Fruit fly (Drosophila melanogaster) whole organism: ENCODE data around the gene eIF2beta.

Experiments used
- CG8478 ChIP-seq: fragments of >200 bp; optimal IDR thresholded peaks from 2 replicates; lab custom pipeline; 2018; ENCODE audit warnings: inconsistent platforms
- Dll ChIP-seq: fragments of >200 bp; optimal IDR thresholded peaks from 2 replicates; lab custom pipeline; 2017
- EcR ChIP-seq, 2 experiments: fragments of >200 bp; optimal IDR thresholded peaks; 2 replicates each; lab custom pipeline; 2017; ENCODE audit warnings: missing biosample characterization in 2 of 2, missing genetic modification characterization in 2 of 2, missing genetic modification reagents in 2 of 2
- pan ChIP-seq: fragments of >200 bp; optimal IDR thresholded peaks from 2 replicates; lab custom pipeline; 2017
- psq ChIP-seq: fragments of >200 bp; optimal IDR thresholded peaks from 2 replicates; lab custom pipeline; 2017
- usp ChIP-seq: fragments of >200 bp; optimal IDR thresholded peaks from 2 replicates; lab custom pipeline; 2017; ENCODE audit warnings: missing biosample characterization, missing genetic modification characterization, mixed read lengths

eIF2beta gene

DNA sequence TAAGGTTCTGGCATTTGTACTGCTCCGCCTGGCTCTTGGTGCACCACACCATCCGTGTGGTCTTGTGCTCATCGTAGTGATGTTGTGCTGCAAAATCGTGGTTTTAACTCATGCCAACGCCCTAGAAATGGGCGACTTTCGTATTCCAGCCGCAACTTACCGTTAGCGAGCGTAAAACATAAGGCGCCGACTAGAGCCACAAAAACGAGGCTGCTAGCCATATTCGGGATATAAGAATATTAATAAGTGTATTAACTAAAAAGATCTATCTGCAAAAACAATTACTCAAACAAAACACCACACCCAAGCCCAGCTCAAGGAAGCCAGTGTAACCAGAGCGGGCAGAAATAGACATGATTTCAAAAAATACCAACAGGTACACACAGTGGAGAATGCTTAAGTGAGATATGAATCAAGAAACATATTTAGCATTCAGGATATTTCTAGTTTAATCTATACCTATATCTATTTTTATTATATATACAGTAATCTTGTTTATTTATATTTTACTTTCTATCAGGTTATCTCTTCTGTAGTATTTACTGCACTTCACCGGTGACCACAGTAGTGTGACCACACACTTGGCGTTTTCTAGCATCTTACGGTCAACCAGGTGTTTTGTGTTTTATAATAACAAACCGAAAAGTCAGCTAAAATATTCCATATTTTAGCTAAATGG is 7.0 kb upstream of the eIF2beta start, which contains the start of the genes Tsf2 and CG34242:
Tsf2 (minus strand) TSS at position 333 of the 679 bp plus-strand sequence.
CG34242 (plus strand) TSS at position 605 of the 679 bp plus-strand sequence.
- TF ChIP-seq pan (lab: Kevin White, UChicago) (no peak), EcR (GFP tag; optimal IDR thresholded peaks at IDR 0.05; lab: Kevin White, UChicago) (no peak), usp (GFP tag; lab: Kevin White, UChicago) (no peak), Dll (lab: Kevin White, UChicago) (no peak), CG8478 (lab: Kevin White, UChicago) (no peak), psq (lab: Kevin White, UChicago) (no peak)

DNA sequence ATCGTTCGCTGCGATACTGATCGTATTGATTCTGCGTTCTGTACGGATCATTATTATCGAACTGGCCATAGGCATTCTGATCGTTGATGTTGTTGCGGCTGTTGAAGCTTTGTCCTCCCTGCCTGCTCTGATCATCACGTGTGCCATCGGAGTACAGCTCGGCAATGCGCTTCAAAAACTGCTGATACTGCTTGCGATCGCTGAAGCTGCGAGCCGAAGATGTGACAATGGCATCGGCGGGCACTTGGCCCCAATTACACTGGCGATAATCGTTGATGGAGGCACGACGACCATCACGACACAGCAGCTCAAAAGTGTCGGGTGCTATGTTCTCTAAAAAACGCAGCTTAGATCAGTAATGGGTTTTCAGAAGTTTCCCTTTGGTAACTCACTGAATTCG is 5.7 kb upstream of the eIF2beta start:
- no peak for TF ChIP-seq pan (lab: Kevin White, UChicago)
- no peak for TF ChIP-seq psq (lab: Kevin White, UChicago)
- TF ChIP-seq Dll (lab: Kevin White, UChicago): no peak
- no peak for TF ChIP-seq usp (GFP tag; lab: Kevin White, UChicago)
- no peak for TF ChIP-seq CG8478 (lab: Kevin White, UChicago)
- TF ChIP-seq EcR (GFP tag; optimal IDR thresholded peaks at IDR 0.05; lab: Kevin White, UChicago): no peak

DNA sequence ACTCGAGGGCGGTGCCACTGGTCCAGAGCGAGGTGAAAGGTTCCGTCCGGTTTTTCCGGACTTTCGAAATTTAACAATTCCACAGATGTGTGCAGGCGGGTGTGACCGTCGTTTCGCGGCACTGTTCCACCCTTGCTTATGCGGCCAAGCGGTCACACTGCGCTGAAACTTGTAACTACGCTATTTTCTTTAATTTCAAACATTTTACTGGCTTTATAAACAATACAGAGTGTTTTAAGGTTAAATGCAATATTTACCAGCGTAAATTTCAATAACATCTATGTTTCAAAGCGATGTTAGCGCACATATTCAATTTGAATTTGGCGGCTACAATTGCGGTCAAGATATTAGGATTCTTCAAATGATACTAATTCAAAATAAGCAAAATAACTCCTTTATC is 3.5 kb upstream of the eIF2beta start, which contains the start of gene nst:
nst (minus strand) TSS at position 128 of the 400 bp plus-strand sequence.
- TF ChIP-seq psq (lab: Kevin White, UChicago) (no peak), pan (lab: Kevin White, UChicago) (no peak), usp (GFP tag; lab: Kevin White, UChicago) (no peak), Dll (lab: Kevin White, UChicago) (no peak), CG8478 (lab: Kevin White, UChicago) (no peak), EcR (GFP tag; optimal IDR thresholded peaks at IDR 0.05; lab: Kevin White, UChicago) (no peak)

DNA sequence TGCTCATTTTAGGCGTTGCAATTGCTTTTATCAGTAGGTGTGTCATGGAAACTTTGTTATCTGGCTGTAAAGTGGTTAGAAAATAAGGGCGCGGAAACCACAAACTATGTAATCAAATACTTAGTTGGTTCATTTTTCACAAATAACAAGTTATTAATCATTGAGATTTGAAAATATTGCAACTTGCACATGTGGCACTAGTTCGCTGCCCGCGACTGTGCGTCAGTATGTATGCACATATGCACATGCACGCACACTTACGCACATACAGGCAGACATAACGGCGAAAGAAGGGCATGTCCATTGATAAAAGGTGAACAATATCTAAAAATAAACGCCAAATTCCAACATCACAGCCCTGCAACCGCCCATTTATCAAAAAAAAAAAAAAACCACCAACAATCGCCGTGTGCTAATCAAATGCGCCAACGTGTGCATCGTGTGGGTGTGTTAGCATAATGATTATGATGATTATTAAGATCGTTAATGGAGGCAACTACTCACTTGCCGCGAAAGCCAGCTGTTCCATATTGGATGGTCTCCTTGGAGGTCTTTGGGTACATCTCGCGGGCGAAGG is 3.0 kb upstream of the eIF2beta start:
- TF ChIP-seq pan (lab: Kevin White, UChicago): no peak
- TF ChIP-seq usp (GFP tag; lab: Kevin White, UChicago): no peak
- no peak for TF ChIP-seq psq (lab: Kevin White, UChicago)
- TF ChIP-seq CG8478 (lab: Kevin White, UChicago): no peak
- TF ChIP-seq Dll (lab: Kevin White, UChicago): no peak
- TF ChIP-seq EcR (GFP tag; optimal IDR thresholded peaks at IDR 0.05; lab: Kevin White, UChicago): no peak

DNA sequence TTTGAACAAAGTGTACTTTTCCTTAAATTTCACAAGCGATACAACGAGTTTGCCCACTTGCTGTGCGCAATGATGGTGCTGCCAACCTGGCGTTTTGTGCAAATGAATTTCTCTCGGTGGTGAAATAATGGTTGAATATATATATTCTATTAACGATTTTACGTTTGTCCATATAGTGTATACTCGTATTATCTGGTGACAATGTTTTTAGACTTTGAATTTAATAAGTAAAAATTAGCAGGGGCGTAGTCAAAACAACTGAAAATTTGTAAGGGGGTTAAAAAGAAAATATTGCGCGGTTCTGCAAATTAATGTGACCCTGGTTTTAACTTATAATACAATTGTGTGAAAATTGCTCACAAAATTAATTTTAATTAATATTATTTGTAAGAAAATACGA is 2.6 kb downstream of the eIF2beta start, which contains the start of the genes ver and Gcn5:
ver (plus strand) TSS at position 47 of the 400 bp plus-strand sequence.
Gcn5 (minus strand) TSS at position 74 of the 400 bp plus-strand sequence.
- TF ChIP-seq EcR (GFP tag; optimal IDR thresholded peaks at IDR 0.05; lab: Kevin White, UChicago) (no peak), usp (GFP tag; lab: Kevin White, UChicago) (no peak), psq (lab: Kevin White, UChicago) (no peak), CG8478 (lab: Kevin White, UChicago) (no peak), Dll (lab: Kevin White, UChicago) (no peak), pan (lab: Kevin White, UChicago) (no peak)

DNA sequence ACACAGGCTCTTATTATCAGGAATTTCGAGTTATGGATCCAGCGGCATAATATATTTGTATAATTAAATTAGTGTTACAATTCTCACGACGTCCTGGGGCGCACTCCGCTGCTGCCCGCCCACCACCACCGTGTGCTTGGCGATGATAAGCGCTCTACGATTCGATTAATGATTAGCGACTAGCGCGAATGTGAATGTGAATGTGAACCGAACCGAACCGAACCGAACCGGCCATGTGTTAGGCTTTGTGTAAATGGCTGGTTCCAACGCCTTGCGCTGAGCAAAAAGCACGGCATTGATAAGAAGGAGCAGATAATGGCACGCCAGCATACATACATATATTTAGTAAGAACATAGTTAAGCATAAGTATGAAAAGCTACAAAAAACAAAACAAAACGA is 7.2 kb downstream of the eIF2beta start:
- TF ChIP-seq Dll (lab: Kevin White, UChicago) (no peak), CG8478 (lab: Kevin White, UChicago) (no peak), psq (lab: Kevin White, UChicago) (no peak), EcR (GFP tag; optimal IDR thresholded peaks at IDR 0.05; lab: Kevin White, UChicago) (no peak), usp (GFP tag; lab: Kevin White, UChicago) (no peak), pan (lab: Kevin White, UChicago) (no peak)

DNA sequence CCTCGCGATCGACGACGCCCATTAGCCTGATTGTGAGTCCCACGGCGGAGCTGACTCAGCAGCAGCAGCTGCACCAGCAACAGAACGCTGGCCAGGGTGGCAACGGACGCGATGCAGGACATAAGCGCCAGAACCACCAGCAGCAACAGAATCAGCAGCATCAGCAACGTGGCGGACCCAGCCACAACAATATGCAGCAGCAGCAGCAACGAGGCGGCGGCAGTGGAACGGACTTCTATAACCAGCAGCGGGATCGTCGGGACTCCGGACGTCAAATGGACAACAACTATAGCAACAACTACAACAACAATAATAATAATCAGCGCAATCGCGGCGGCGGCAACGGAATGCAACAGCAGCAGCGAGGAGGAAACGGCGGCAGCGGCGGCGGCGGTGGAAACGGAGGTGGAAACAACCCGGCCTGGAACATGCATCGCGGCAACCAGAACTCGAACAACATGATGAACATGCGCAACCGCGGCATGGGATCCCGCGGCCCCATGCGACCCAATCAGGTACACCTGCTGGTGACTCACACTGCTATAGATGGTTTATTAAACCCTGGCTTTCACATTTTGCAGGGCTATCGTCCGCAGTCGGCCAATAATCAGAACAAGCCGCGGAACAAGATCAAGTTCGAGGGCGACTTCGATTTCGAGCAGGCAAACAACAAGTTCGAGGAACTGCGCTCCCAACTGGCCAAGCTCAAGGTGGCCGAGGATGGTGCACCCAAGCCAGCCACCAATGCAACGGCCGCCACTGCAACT is 8.9 kb downstream of the eIF2beta start:
- TF ChIP-seq pan (lab: Kevin White, UChicago) (no peak), EcR (GFP tag; optimal IDR thresholded peaks at IDR 0.05; lab: Kevin White, UChicago) (no peak), CG8478 (lab: Kevin White, UChicago) (no peak), usp (GFP tag; lab: Kevin White, UChicago) (no peak), Dll (lab: Kevin White, UChicago) (no peak), psq (lab: Kevin White, UChicago) (no peak)

DNA sequence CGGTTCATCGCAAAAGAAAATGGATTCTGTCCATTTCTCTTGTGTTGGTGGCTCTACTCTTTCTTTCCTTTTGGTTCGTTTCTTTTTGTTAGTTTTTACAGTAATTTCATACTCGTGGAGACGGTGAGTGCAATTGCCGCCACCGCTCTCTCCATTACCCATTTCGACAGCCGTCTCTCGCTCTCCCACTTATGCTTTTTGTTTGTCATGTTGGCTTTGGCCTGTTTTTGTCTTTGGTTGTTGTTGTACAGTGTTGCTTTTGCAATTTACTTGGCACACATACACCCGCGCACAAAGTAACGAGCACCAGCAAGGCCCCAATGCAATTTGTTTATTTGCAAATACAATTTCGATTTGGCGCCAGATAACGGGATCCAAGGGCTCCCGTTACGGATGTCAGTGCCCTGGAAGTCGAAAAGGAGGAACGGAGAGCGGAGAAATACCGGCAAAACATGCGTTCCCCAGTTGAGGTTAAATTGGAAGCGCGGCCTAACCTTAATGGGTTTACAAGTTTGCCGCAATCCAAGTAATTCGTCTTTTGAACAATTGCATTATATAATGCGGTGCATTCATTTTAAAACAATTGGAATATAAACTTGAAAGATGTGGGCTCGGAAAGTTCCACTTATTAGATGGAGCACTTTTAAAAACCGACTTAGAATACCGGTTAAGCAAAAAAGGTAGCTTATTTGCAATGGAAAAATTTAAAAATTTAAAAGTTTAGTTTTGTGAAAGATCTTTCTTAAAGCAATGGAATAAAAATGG is 10.7 kb downstream of the eIF2beta start:
- TF ChIP-seq usp (GFP tag; lab: Kevin White, UChicago) (no peak), Dll (lab: Kevin White, UChicago) (peak; percentile 43)

DNA sequence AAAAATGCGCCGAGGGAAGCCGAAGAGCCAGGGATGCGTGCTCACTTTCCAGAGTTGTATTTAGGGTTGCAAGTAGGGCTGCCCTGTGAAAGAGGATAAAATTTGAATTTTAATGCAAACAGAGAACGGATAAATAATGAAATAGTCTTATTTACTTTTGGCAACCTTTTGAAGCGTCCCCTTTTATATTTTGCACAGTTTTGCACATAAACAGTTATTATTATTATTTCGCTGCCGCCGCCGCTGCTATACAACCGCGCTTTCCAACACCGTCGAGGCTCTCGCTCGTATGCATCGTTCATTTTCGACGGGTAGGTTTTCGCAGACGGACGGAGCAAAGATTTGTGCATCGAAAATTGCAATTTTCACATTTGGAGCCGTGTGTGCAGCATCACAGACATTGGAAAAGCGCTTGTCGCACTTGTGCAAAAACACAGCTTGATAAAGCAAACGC is 11.7 kb downstream of the eIF2beta start, which contains the start of the genes sti and tral:
sti (minus strand) TSS at position 54 of the 454 bp plus-strand sequence.
tral (plus strand) TSS at position 298 of the 454 bp plus-strand sequence.
- TF ChIP-seq EcR (GFP tag; optimal IDR thresholded peaks at IDR 0.05; lab: Kevin White, UChicago): no peak
- TF ChIP-seq Dll (lab: Kevin White, UChicago): no peak
- no peak for TF ChIP-seq pan (lab: Kevin White, UChicago)
- TF ChIP-seq usp (GFP tag; lab: Kevin White, UChicago): no peak
- no peak for TF ChIP-seq psq (lab: Kevin White, UChicago)
- no peak for TF ChIP-seq CG8478 (lab: Kevin White, UChicago)

DNA sequence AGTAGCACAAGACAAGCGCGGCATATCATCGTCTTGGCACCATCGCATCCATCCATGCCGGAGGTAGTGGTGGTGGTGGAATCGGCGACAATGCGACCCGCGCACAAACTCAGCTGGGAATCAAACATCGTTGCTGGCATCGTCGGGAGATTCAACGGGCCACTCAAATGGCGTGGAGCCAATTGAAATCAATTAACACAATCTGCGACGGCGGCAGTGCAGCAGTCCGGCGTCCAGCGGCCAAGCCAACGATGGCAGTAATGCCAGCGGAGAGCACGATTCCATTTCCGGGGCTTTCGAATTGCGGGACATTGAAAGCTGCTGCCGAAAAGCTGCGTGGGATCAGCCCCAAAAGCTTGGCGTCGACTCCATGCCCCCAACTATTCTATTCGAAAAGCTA is 19.0 kb downstream of the eIF2beta start, which contains the start of gene CG10654:
CG10654 (minus strand) TSS at position 270 of the 400 bp plus-strand sequence.
- TF ChIP-seq usp (GFP tag; lab: Kevin White, UChicago) (no peak), CG8478 (lab: Kevin White, UChicago) (no peak), psq (lab: Kevin White, UChicago) (no peak), pan (lab: Kevin White, UChicago) (no peak), EcR (GFP tag; optimal IDR thresholded peaks at IDR 0.05; lab: Kevin White, UChicago) (no peak), Dll (lab: Kevin White, UChicago) (no peak)
